Worm (Caenorhabditis elegans): ENCODE data around the gene F20D6.2.

F20D6.2 gene

ce11 chrV:8228712-8229119 lies 42.9 kb downstream of the F20D6.2 start (continued):
- peak; percentile 92 for TF ChIP-seq snpc-1.2 (GFP tag; IDR thresholded peaks at IDR 0.05)
- peak in 1 of 2 experiments; percentile 77 for TF ChIP-seq lsy-2 (tag; optimal IDR thresholded peaks at IDR 0.05)
- TF ChIP-seq nhr-102 (tag; optimal IDR thresholded peaks at IDR 0.05): peak; percentile 91

- TF ChIP-seq unc-130 (GFP tag; optimal IDR thresholded peaks at IDR 0.05) (no peak), nhr-111 (GFP tag; optimal IDR thresholded peaks at IDR 0.05) (no peak), dmd-6 (GFP tag; IDR thresholded peaks at IDR 0.05) (peak; percentile 52), zip-2 (tag; optimal IDR thresholded peaks at IDR 0.05) (no peak), lin-13 (GFP tag; optimal IDR thresholded peaks at IDR 0.05) (no peak), F44E2.7 (GFP tag; IDR thresholded peaks at IDR 0.05) (no peak), jun-1 (tag; optimal IDR thresholded peaks at IDR 0.05) (no peak), php-3 (GFP tag; IDR thresholded peaks at IDR 0.05) (no peak), mdl-1 (tag; optimal IDR thresholded peaks at IDR 0.05) (no peak), nhr-77 (tag; optimal IDR thresholded peaks at IDR 0.05) (no peak), ceh-28 (tag; optimal IDR thresholded peaks at IDR 0.05) (no peak), dmd-8 (GFP tag; IDR thresholded peaks at IDR 0.05) (0 out of 2 replicates have a peak, but pooled peaks have one; percentile 32), skn-1 (tag; optimal IDR thresholded peaks at IDR 0.05) (no peak), spr-1 (tag; optimal IDR thresholded peaks at IDR 0.05) (no peak), mxl-3 (GFP tag; optimal IDR thresholded peaks at IDR 0.05) (peak; percentile 18), duxl-1 (tag; optimal IDR thresholded peaks at IDR 0.05; ENCODE audit: poor library complexity) (peak; percentile 6), ZK337.2 (GFP tag; IDR thresholded peaks at IDR 0.05) (peak; percentile 26; the same call in 1 of the 2 replicates), lim-7 (GFP tag; IDR thresholded peaks at IDR 0.05) (peak; percentile 77), hlh-30 (tag; optimal IDR thresholded peaks at IDR 0.05; ENCODE audit: insufficient read depth) (peak; percentile 0), T26A8.4 (GFP tag; IDR thresholded peaks at IDR 0.05) (peak; percentile 47; the same call in 1 of the 2 replicates), dpl-1 (GFP tag; optimal IDR thresholded peaks at IDR 0.05) (no peak), ceh-44 (GFP tag; IDR thresholded peaks at IDR 0.05) (peak; percentile 53; the same call in 1 of the 2 replicates), saeg-2 (GFP tag; IDR thresholded peaks at IDR 0.05) (no peak), nhr-76 (tag; optimal IDR thresholded peaks at IDR 0.05) (no peak), zag-1 (tag; optimal IDR thresholded peaks at IDR 0.05) (no peak), lin-38 (GFP tag; IDR thresholded peaks at IDR 0.05) (no peak), tra-1 (GFP tag; IDR thresholded peaks at IDR 0.05) (0 out of 2 replicates have a peak, but pooled peaks have one; percentile 54), mes-2 (tag; optimal IDR thresholded peaks at IDR 0.05; ENCODE audit: poor library complexity, severe bottlenecking) (peak; percentile 64), lsy-2 (tag; optimal IDR thresholded peaks at IDR 0.05) (no peak), snpc-4 (tag; optimal IDR thresholded peaks at IDR 0.05) (peak; percentile 55), spr-3 (GFP tag; optimal IDR thresholded peaks at IDR 0.05) (no peak), nhr-42 (GFP tag; IDR thresholded peaks at IDR 0.05) (no peak), F10B5.3 (tag; optimal IDR thresholded peaks at IDR 0.05) (no peak), zfp-3 (GFP tag; conservative IDR thresholded peaks at IDR 0.05) (no peak), daf-8 (GFP tag; IDR thresholded peaks at IDR 0.05) (no peak), lin-39 (tag; optimal IDR thresholded peaks at IDR 0.05) (no peak), nhr-48 (tag; optimal IDR thresholded peaks at IDR 0.05) (no peak), F26F4.8 (GFP tag; conservative IDR thresholded peaks at IDR 0.05) (0 out of 2 replicates have a peak, but pooled peaks have one; percentile 21), rbr-2 (tag; optimal IDR thresholded peaks at IDR 0.05) (no peak), pqm-1 (tag; optimal IDR thresholded peaks at IDR 0.05) (no peak), snpc-1.2 (GFP tag; IDR thresholded peaks at IDR 0.05) (peak; percentile 32; the same call in 1 of the 2 replicates), ceh-32 (tag; optimal IDR thresholded peaks at IDR 0.05; ENCODE audit: poor library complexity) (no peak), hmg-1.1 (GFP tag; IDR thresholded peaks at IDR 0.05) (0 out of 2 replicates have a peak, but pooled peaks have one; percentile 29), unc-39 (tag; optimal IDR thresholded peaks at IDR 0.05) (no peak), madf-9 (GFP tag; conservative IDR thresholded peaks at IDR 0.05) (0 out of 2 replicates have a peak, but pooled peaks have one; percentile 35), ZK546.5 (tag; optimal IDR thresholded peaks at IDR 0.05) (no peak), unc-62 (GFP tag; optimal IDR thresholded peaks at IDR 0.05 in 1 of 2) (no peak), unc-62 (tag; optimal IDR thresholded peaks at IDR 0.05) (no peak)
Measured at ce11 chrV:8230056-8230455, 44.2 kb downstream of the F20D6.2 start.
